Worm (Caenorhabditis elegans): Measurements from ENCODE around the gene clec-241.

The clec-241 gene

ce11 chrV:16965655-16966054 is 47.5 kb downstream of the clec-241 start, which contains the start of gene efl-1:
efl-1 (minus strand) TSS chrV:16965675.
- TF ChIP-seq C04F5.9 (tag; optimal IDR thresholded peaks at IDR 0.05) (peak; percentile 52), unc-62 (GFP tag; optimal IDR thresholded peaks at IDR 0.05) (peak; percentile 49), efl-1 (optimal IDR thresholded peaks at IDR 0.05) (peak; percentile 97 to 100), efl-1 (GFP tag; optimal IDR thresholded peaks at IDR 0.05 in 1 of 2) (peak in 1 of 2 experiments; percentile 100), nhr-77 (tag; optimal IDR thresholded peaks at IDR 0.05) (peak; percentile 92), unc-30 (tag; optimal IDR thresholded peaks at IDR 0.05) (no peak), ztf-4 (tag; optimal IDR thresholded peaks at IDR 0.05) (peak; percentile 84), ceh-90 (tag; optimal IDR thresholded peaks at IDR 0.05) (peak; percentile 58), mab-9 (GFP tag; IDR thresholded peaks at IDR 0.05) (peak; percentile 84), mep-1 (tag; optimal IDR thresholded peaks at IDR 0.05) (peak; percentile 94), ceh-63 (GFP tag; optimal IDR thresholded peaks at IDR 0.05) (no peak), egl-27 (tag; optimal IDR thresholded peaks at IDR 0.05) (no peak), unc-130 (tag; optimal IDR thresholded peaks at IDR 0.05) (peak; percentile 79), lin-14 (GFP tag; optimal IDR thresholded peaks at IDR 0.05) (peak; percentile 95), ztf-11 (tag; optimal IDR thresholded peaks at IDR 0.05) (peak in 1 of 2 experiments; percentile 68), rnt-1 (tag; optimal IDR thresholded peaks at IDR 0.05) (peak; percentile 97), elt-3 (tag; optimal IDR thresholded peaks at IDR 0.05) (peak in 2 of 6 experiments; percentile 76 to 93), tlp-1 (tag; optimal IDR thresholded peaks at IDR 0.05) (no peak), ceh-88 (GFP tag; IDR thresholded peaks at IDR 0.05) (peak; percentile 75), egl-13 (tag; optimal IDR thresholded peaks at IDR 0.05) (peak; percentile 90), snu-23 (GFP tag; optimal IDR thresholded peaks at IDR 0.05) (peak; percentile 97), pax-3 (tag; optimal IDR thresholded peaks at IDR 0.05) (peak; percentile 87), snpc-4 (tag; optimal IDR thresholded peaks at IDR 0.05) (peak; percentile 95), mdl-1 (tag; optimal IDR thresholded peaks at IDR 0.05) (peak in 1 of 2 experiments; percentile 78), nhr-237 (tag; optimal IDR thresholded peaks at IDR 0.05) (peak; percentile 88), C34B4.2 (tag; optimal IDR thresholded peaks at IDR 0.05) (peak; percentile 38), ceh-82 (tag; optimal IDR thresholded peaks at IDR 0.05) (peak; percentile 80 to 96 (median 94)), hpl-2 (GFP tag; optimal IDR thresholded peaks at IDR 0.05) (no peak), efl-3 (GFP tag; optimal IDR thresholded peaks at IDR 0.05) (no peak), dpl-1 (GFP tag; optimal IDR thresholded peaks at IDR 0.05) (peak; percentile 100), fkh-4 (tag; optimal IDR thresholded peaks at IDR 0.05; ENCODE audit: borderline replicate concordance) (peak; percentile 68), lin-39 (tag; optimal IDR thresholded peaks at IDR 0.05) (peak; percentile 82), lin-13 (GFP tag; optimal IDR thresholded peaks at IDR 0.05) (peak; percentile 91), lsy-2 (tag; optimal IDR thresholded peaks at IDR 0.05) (peak; percentile 93 to 95), F16B12.6 (tag; optimal IDR thresholded peaks at IDR 0.05) (peak; percentile 59), fkh-10 (GFP tag; optimal IDR thresholded peaks at IDR 0.05) (peak; percentile 86), swsn-7 (tag; optimal IDR thresholded peaks at IDR 0.05) (peak; percentile 96), sptf-1 (tag; optimal IDR thresholded peaks at IDR 0.05) (no peak), fos-1 (tag; optimal IDR thresholded peaks at IDR 0.05) (peak; percentile 93), nhr-20 (tag; optimal IDR thresholded peaks at IDR 0.05) (peak; percentile 96), irx-1 (tag; optimal IDR thresholded peaks at IDR 0.05) (peak; percentile 91), isw-1 (GFP tag; IDR thresholded peaks at IDR 0.05) (peak; percentile 90), fkh-8 (tag; optimal IDR thresholded peaks at IDR 0.05) (peak; percentile 91), ceh-8 (GFP tag; optimal IDR thresholded peaks at IDR 0.05) (peak; percentile 89), nhr-12 (tag; optimal IDR thresholded peaks at IDR 0.05) (no peak), nhr-71 (tag; optimal IDR thresholded peaks at IDR 0.05) (peak; percentile 97), dsc-1 (tag; optimal IDR thresholded peaks at IDR 0.05) (peak; percentile 96), nhr-85 (tag) (peak; percentile 95), lin-35 (GFP tag; optimal IDR thresholded peaks at IDR 0.05) (peak; percentile 100), aly-2 (tag; optimal IDR thresholded peaks at IDR 0.05) (peak; percentile 77), ama-1 (optimal IDR thresholded peaks at IDR 0.05) (no peak), zag-1 (tag; optimal IDR thresholded peaks at IDR 0.05) (peak; percentile 8), nhr-11 (tag; optimal IDR thresholded peaks at IDR 0.05) (peak; percentile 77), pqm-1 (tag; optimal IDR thresholded peaks at IDR 0.05) (no peak)
